Worm (Caenorhabditis elegans) whole organism, young adult: ENCODE measurements around the gene unc-119.

Experiments
- B0035.1 ChIP-seq: sonication (generic microtip); optimal IDR thresholded peaks from 2 replicates; lab custom pipeline; 2016; ENCODE audit warnings: missing genetic modification characterization, mild to moderate bottlenecking, missing compliant biosample characterization, missing genotype, missing genetic modification reagents
- F10E7.11 ChIP-seq: sonication (generic microtip); optimal IDR thresholded peaks from 2 replicates; lab custom pipeline; 2017; ENCODE audit warnings: mild to moderate bottlenecking, missing genetic modification characterization, moderate library complexity, missing compliant biosample characterization
- F33H1.4 ChIP-seq: fragments of 200-800 bp; sonication (Bioruptor generic); IDR thresholded peaks from 2 replicates; pipeline ENCODE4 v1.3.6; 2022; ENCODE audit warnings: missing genetic modification reagents, missing genetic modification characterization, missing compliant biosample characterization
- F39B2.1 ChIP-seq: fragments of 200-800 bp; sonication (Bioruptor generic); IDR thresholded peaks from 2 replicates; pipeline ENCODE4 v1.3.6; 2022; ENCODE audit warnings: missing genetic modification reagents, missing genetic modification characterization, missing compliant biosample characterization
- F55B11.4 ChIP-seq: sonication (generic microtip); optimal IDR thresholded peaks from 2 replicates; lab custom pipeline; 2016; ENCODE audit warnings: missing compliant biosample characterization, missing genetic modification characterization, borderline replicate concordance; ENCODE audit not compliant: insufficient read depth
- T07F8.4 ChIP-seq: sonication (generic microtip); optimal IDR thresholded peaks from 2 replicates; lab custom pipeline; 2016; ENCODE audit warnings: mild to moderate bottlenecking, missing genetic modification characterization, moderate library complexity, missing compliant biosample characterization
- Y79H2A.3 ChIP-seq: fragments of 200-800 bp; sonication (Bioruptor generic); conservative IDR thresholded peaks from 2 replicates; pipeline ENCODE4 v1.3.6; 2022; ENCODE audit warnings: missing genetic modification reagents, missing genetic modification characterization, missing compliant biosample characterization
- akir-1 ChIP-seq: fragments of 200-800 bp; sonication (Bioruptor generic); optimal IDR thresholded peaks from 2 replicates; lab custom pipeline; 2018; ENCODE audit warnings: mild to moderate bottlenecking, missing genetic modification characterization, moderate library complexity, missing compliant biosample characterization
- ama-1 ChIP-seq, 3 experiments: fragments of 150-350 bp in 1 of 3; sonication (generic microtip) in 2 of 3; optimal IDR thresholded peaks; 2 replicates each; lab custom pipeline; 2014 to 2018; ENCODE audit warnings: missing biosample characterization in 2 of 3, missing genetic modification characterization in 2 of 3, missing genetic modification reagents in 2 of 3
- attf-6 ChIP-seq: fragments of 200-800 bp; sonication (Bioruptor generic); IDR thresholded peaks from 2 replicates; pipeline ENCODE4 v1.3.6; 2022; ENCODE audit warnings: missing genetic modification reagents, missing genetic modification characterization, missing compliant biosample characterization
- bed-1 ChIP-seq: fragments of 200-800 bp; sonication (Bioruptor generic); IDR thresholded peaks from 2 replicates; pipeline ENCODE4 v1.3.6; 2022; ENCODE audit warnings: missing genetic modification reagents, missing genetic modification characterization, missing compliant biosample characterization
- ccch-3 ChIP-seq: fragments of 200-800 bp; sonication (Bioruptor generic); optimal IDR thresholded peaks from 2 replicates; lab custom pipeline; 2018; ENCODE audit warnings: mild to moderate bottlenecking, missing genetic modification characterization, missing compliant biosample characterization
- cebp-1 ChIP-seq, 2 experiments: fragments of 200-800 bp in 1 of 2; sonication (Bioruptor generic) in 1 of 2; sonication (generic microtip) in 1 of 2; IDR thresholded peaks in 1 of 2; optimal IDR thresholded peaks in 1 of 2; 2 replicates each; pipeline versions ENCODE4 v1.3.6 to Lab custom; 2017 to 2022; ENCODE audit warnings: missing compliant biosample characterization in 2 of 2, missing genetic modification characterization in 2 of 2, mild to moderate bottlenecking in 1 of 2, missing genetic modification reagents in 1 of 2, moderate library complexity in 1 of 2
- ceh-100 ChIP-seq: fragments of 200-800 bp; sonication (Bioruptor generic); IDR thresholded peaks from 2 replicates; pipeline ENCODE4 v1.3.6; 2022; ENCODE audit warnings: missing genetic modification reagents, missing genetic modification characterization, missing compliant biosample characterization
- chd-7 ChIP-seq: sonication (generic microtip); optimal IDR thresholded peaks from 2 replicates; lab custom pipeline; 2016; ENCODE audit warnings: mild to moderate bottlenecking, missing genetic modification characterization, moderate library complexity, missing compliant biosample characterization
- die-1 ChIP-seq: sonication (generic microtip); optimal IDR thresholded peaks from 2 replicates; lab custom pipeline; 2016; ENCODE audit warnings: missing genotype, mild to moderate bottlenecking, missing genetic modification characterization, missing compliant biosample characterization
- efl-1 ChIP-seq: fragments of 150-350 bp; optimal IDR thresholded peaks from 2 replicates; lab custom pipeline; 2014; ENCODE audit warnings: missing biosample characterization, missing genetic modification reagents, missing genetic modification characterization
- egrh-3 ChIP-seq: fragments of 200-800 bp; sonication (Bioruptor generic); IDR thresholded peaks from 2 replicates; pipeline ENCODE4 v1.3.6; 2022; ENCODE audit warnings: missing genetic modification reagents, missing genetic modification characterization, missing compliant biosample characterization
- ekl-4 ChIP-seq: fragments of 200-800 bp; sonication (Bioruptor generic); IDR thresholded peaks from 2 replicates; pipeline ENCODE4 v1.3.6; 2022; ENCODE audit warnings: missing genetic modification reagents, missing genetic modification characterization, missing compliant biosample characterization
- fkh-3 ChIP-seq: sonication (generic microtip); optimal IDR thresholded peaks from 2 replicates; lab custom pipeline; 2016; ENCODE audit warnings: mild to moderate bottlenecking, missing genetic modification characterization, missing compliant biosample characterization
- hlh-12 ChIP-seq: sonication (generic microtip); optimal IDR thresholded peaks from 2 replicates; lab custom pipeline; 2016; ENCODE audit warnings: missing genetic modification characterization, missing compliant biosample characterization
- hmg-1.2 ChIP-seq: fragments of 200-800 bp; sonication (Bioruptor generic); IDR thresholded peaks from 2 replicates; pipeline ENCODE4 v1.3.6; 2022; ENCODE audit warnings: missing genetic modification reagents, missing genetic modification characterization, missing compliant biosample characterization
- lag-1 ChIP-seq: fragments of 200-800 bp; sonication (Bioruptor generic); IDR thresholded peaks from 2 replicates; pipeline ENCODE4 v1.3.6; 2022; ENCODE audit warnings: missing genetic modification reagents, missing genetic modification characterization, missing compliant biosample characterization
- let-526 ChIP-seq: fragments of 200-800 bp; sonication (Bioruptor generic); IDR thresholded peaks from 2 replicates; pipeline ENCODE4 v1.3.6; 2022; ENCODE audit warnings: missing genetic modification reagents, missing genetic modification characterization, missing compliant biosample characterization
- let-607 ChIP-seq, 2 experiments: fragments of 200-800 bp in 1 of 2; sonication (Bioruptor generic) in 1 of 2; sonication (generic microtip) in 1 of 2; optimal IDR thresholded peaks; 2 replicates each; lab custom pipeline; 2016 to 2018; ENCODE audit warnings: mild to moderate bottlenecking in 2 of 2, missing compliant biosample characterization in 2 of 2, missing genetic modification characterization in 2 of 2, moderate library complexity in 2 of 2, missing genotype in 1 of 2
- lin-40 ChIP-seq: sonication (generic microtip); optimal IDR thresholded peaks from 2 replicates; lab custom pipeline; 2016; ENCODE audit warnings: missing genetic modification characterization, mild to moderate bottlenecking, missing compliant biosample characterization, missing genotype, missing genetic modification reagents
- lsl-1 ChIP-seq: fragments of 200-800 bp; sonication (Bioruptor generic); optimal IDR thresholded peaks from 2 replicates; lab custom pipeline; 2018; ENCODE audit warnings: mild to moderate bottlenecking, missing genetic modification characterization, moderate library complexity, missing compliant biosample characterization
- madf-10 ChIP-seq: sonication (generic microtip); optimal IDR thresholded peaks from 2 replicates; lab custom pipeline; 2016; ENCODE audit warnings: mild to moderate bottlenecking, missing genetic modification characterization, missing compliant biosample characterization
- madf-3 ChIP-seq: fragments of 200-800 bp; sonication (Bioruptor generic); IDR thresholded peaks from 2 replicates; pipeline ENCODE4 v1.3.6; 2022; ENCODE audit warnings: missing genetic modification reagents, missing genetic modification characterization, missing compliant biosample characterization
- madf-6 ChIP-seq: fragments of 200-800 bp; sonication (Bioruptor generic); IDR thresholded peaks from 2 replicates; pipeline ENCODE4 v1.3.6; 2022; ENCODE audit warnings: missing genetic modification reagents, missing genetic modification characterization, missing compliant biosample characterization
- nhr-80 ChIP-seq: sonication (generic microtip); optimal IDR thresholded peaks from 2 replicates; lab custom pipeline; 2016; ENCODE audit warnings: missing genetic modification characterization, missing compliant biosample characterization
- pbrm-1 ChIP-seq: fragments of 200-800 bp; sonication (Bioruptor generic); IDR thresholded peaks from 2 replicates; pipeline ENCODE4 v1.3.6; 2022; ENCODE audit warnings: missing genetic modification reagents, missing genetic modification characterization, missing compliant biosample characterization
- pha-4 ChIP-seq: fragments of 150-350 bp; sonication (generic microtip); optimal IDR thresholded peaks from 2 replicates; lab custom pipeline; 2014; ENCODE audit warnings: missing biosample characterization, missing genetic modification reagents, missing genetic modification characterization
- rec-8 ChIP-seq, 2 experiments: sonication (generic microtip); optimal IDR thresholded peaks; 2 replicates each; lab custom pipeline; 2016; ENCODE audit warnings: mild to moderate bottlenecking in 2 of 2, missing genetic modification characterization in 2 of 2, missing genetic modification reagents in 2 of 2, missing genotype in 2 of 2, missing biosample characterization in 1 of 2, missing compliant biosample characterization in 1 of 2, moderate library complexity in 1 of 2
- repo-1 ChIP-seq: sonication (generic microtip); optimal IDR thresholded peaks from 2 replicates; lab custom pipeline; 2017; ENCODE audit warnings: mild to moderate bottlenecking, missing genetic modification characterization, missing compliant biosample characterization
- rpc-1 ChIP-seq, 2 experiments: fragments of 150-350 bp in 1 of 2; sonication (generic microtip) in 1 of 2; optimal IDR thresholded peaks; 2 replicates each; lab custom pipeline; 2014 to 2018; ENCODE audit warnings: missing biosample characterization in 1 of 2, missing genetic modification characterization in 1 of 2, missing genetic modification reagents in 1 of 2, missing genotype in 1 of 2
- sdz-38 ChIP-seq: sonication (generic microtip); optimal IDR thresholded peaks from 2 replicates; lab custom pipeline; 2016; ENCODE audit warnings: missing genotype, missing genetic modification characterization, missing compliant biosample characterization
- sea-2 ChIP-seq: fragments of 200-800 bp; sonication (Bioruptor generic); IDR thresholded peaks from 2 replicates; pipeline ENCODE4 v1.3.6; 2022; ENCODE audit warnings: missing genetic modification characterization, missing compliant biosample characterization
- somi-1 ChIP-seq: fragments of 200-800 bp; sonication (Bioruptor generic); optimal IDR thresholded peaks from 2 replicates; lab custom pipeline; 2018; ENCODE audit warnings: mild to moderate bottlenecking, missing genetic modification characterization, missing compliant biosample characterization
- sptf-2 ChIP-seq: fragments of 200-800 bp; sonication (Bioruptor generic); optimal IDR thresholded peaks from 2 replicates; lab custom pipeline; 2018; ENCODE audit warnings: mild to moderate bottlenecking, missing genetic modification characterization, missing compliant biosample characterization
- xnd-1 ChIP-seq: sonication (generic microtip); optimal IDR thresholded peaks from 2 replicates; lab custom pipeline; 2016; ENCODE audit warnings: missing genotype, missing genetic modification reagents, missing genetic modification characterization, missing compliant biosample characterization
- zfh-2 ChIP-seq: fragments of 200-800 bp; sonication (Bioruptor generic); conservative IDR thresholded peaks from 2 replicates; pipeline ENCODE4 v1.3.6; 2022; ENCODE audit warnings: missing genetic modification reagents, missing genetic modification characterization, missing compliant biosample characterization
- zim-3 ChIP-seq: sonication (generic microtip); optimal IDR thresholded peaks from 2 replicates; lab custom pipeline; 2017; ENCODE audit warnings: mild to moderate bottlenecking, missing genetic modification characterization, moderate library complexity, missing compliant biosample characterization
- ztf-25 ChIP-seq: fragments of 200-800 bp; sonication (Bioruptor generic); IDR thresholded peaks from 2 replicates; pipeline ENCODE4 v1.3.6; 2022; ENCODE audit warnings: missing genetic modification reagents, missing genetic modification characterization, missing compliant biosample characterization
- ztf-28 ChIP-seq: fragments of 200-800 bp; sonication (Bioruptor generic); IDR thresholded peaks from 2 replicates; pipeline ENCODE4 v1.3.6; 2022; ENCODE audit warnings: missing genetic modification reagents, missing genetic modification characterization, missing compliant biosample characterization
- ztf-3 ChIP-seq: fragments of 200-800 bp; sonication (Bioruptor generic); optimal IDR thresholded peaks from 2 replicates; lab custom pipeline; 2018; ENCODE audit warnings: mild to moderate bottlenecking, missing genetic modification characterization, missing compliant biosample characterization

Gene unc-119

ce11 chrIII:10953160-10953559, 50.7 kb downstream of the unc-119 start, which contains the start of gene zig-5:
zig-5 (minus strand) TSS chrIII:10953508.
- TF ChIP-seq ceh-100 (GFP tag; lab: Robert Waterston, UW), result no peak
- TF ChIP-seq rec-8 (tag; optimal IDR thresholded peaks at IDR 0.05; lab: Kevin White, UChicago), result no peak
- TF ChIP-seq akir-1, result no peak
- no peak for TF ChIP-seq zim-3
- no peak for TF ChIP-seq F33H1.4
- TF ChIP-seq hmg-1.2 (GFP tag; lab: Robert Waterston, UW), result no peak
- TF ChIP-seq ama-1 (optimal IDR thresholded peaks at IDR 0.05; lab: Kevin White, UChicago), result no peak
- TF ChIP-seq ama-1 (GFP tag; optimal IDR thresholded peaks at IDR 0.05; lab: Kevin White, UChicago), result no peak
- TF ChIP-seq egrh-3 (GFP tag; lab: Robert Waterston, UW), result no peak
- no peak for TF ChIP-seq attf-6 (GFP tag; lab: Robert Waterston, UW)
- TF ChIP-seq efl-1 (GFP tag; lab: Kevin White, UChicago), result no peak
- no peak for TF ChIP-seq T07F8.4
- no peak for TF ChIP-seq lin-40
- TF ChIP-seq repo-1 (tag; lab: Kevin White, UChicago), result no peak

- TF ChIP-seq let-526 (GFP tag; lab: Robert Waterston, UW), result no peak
- no peak for TF ChIP-seq bed-1
- 0 out of 2 replicates have a peak, but pooled peaks have one; percentile 20 for TF ChIP-seq madf-6 (GFP tag; lab: Robert Waterston, UW)
- TF ChIP-seq efl-1 (GFP tag; lab: Kevin White, UChicago), result no peak
- no peak for TF ChIP-seq somi-1 (GFP tag; lab: Kevin White, UChicago)
- no peak for TF ChIP-seq F55B11.4 (tag; lab: Kevin White, UChicago)
- no peak for TF ChIP-seq hlh-12 (tag; lab: Kevin White, UChicago)
- no peak for TF ChIP-seq cebp-1 (GFP tag; IDR thresholded peaks at IDR 0.05; lab: Robert Waterston, UW)
- no peak for TF ChIP-seq cebp-1 (tag; optimal IDR thresholded peaks at IDR 0.05; lab: Kevin White, UChicago)
- no peak for TF ChIP-seq sea-2
- TF ChIP-seq die-1 (tag; lab: Kevin White, UChicago), result no peak
- no peak for TF ChIP-seq ccch-3 (GFP tag; lab: Kevin White, UChicago)
- TF ChIP-seq lsl-1 (GFP tag; lab: Kevin White, UChicago), result peak; percentile 15
- no peak for TF ChIP-seq pbrm-1 (GFP tag; lab: Robert Waterston, UW)
- TF ChIP-seq F10E7.11, result no peak
- TF ChIP-seq fkh-3, result no peak
- TF ChIP-seq Y79H2A.3, result no peak
- TF ChIP-seq chd-7 (tag; lab: Kevin White, UChicago), result no peak
- TF ChIP-seq B0035.1 (tag; lab: Kevin White, UChicago), result no peak
- TF ChIP-seq sdz-38 (tag; lab: Kevin White, UChicago), result no peak
- TF ChIP-seq T07F8.4, result no peak
- no peak for TF ChIP-seq let-607 (tag; optimal IDR thresholded peaks at IDR 0.05; lab: Kevin White, UChicago)
- TF ChIP-seq hmg-1.2 (GFP tag; lab: Robert Waterston, UW), result peak; percentile 17; the same call in 1 of the 2 replicates
- TF ChIP-seq madf-3, result no peak
- TF ChIP-seq ztf-25 (GFP tag; lab: Robert Waterston, UW), result no peak
- no peak for TF ChIP-seq ztf-28 (GFP tag; lab: Robert Waterston, UW)
- no peak for TF ChIP-seq rpc-1 (optimal IDR thresholded peaks at IDR 0.05; lab: Kevin White, UChicago)
- peak; percentile 5 for TF ChIP-seq rpc-1 (tag; optimal IDR thresholded peaks at IDR 0.05; lab: Kevin White, UChicago)
- no peak for TF ChIP-seq ztf-3 (GFP tag; lab: Kevin White, UChicago)
- no peak for TF ChIP-seq lag-1 (GFP tag; lab: Robert Waterston, UW)
- TF ChIP-seq ekl-4 (GFP tag; lab: Robert Waterston, UW), result no peak
- TF ChIP-seq sptf-2 (GFP tag; lab: Kevin White, UChicago), result no peak
- no peak for TF ChIP-seq nhr-80 (tag; lab: Kevin White, UChicago)
- no peak for TF ChIP-seq pha-4 (tag; lab: Kevin White, UChicago)
- TF ChIP-seq F39B2.1, result no peak
- TF ChIP-seq zfh-2, result no peak
- TF ChIP-seq lin-40, result no peak
- no peak for TF ChIP-seq xnd-1
- no peak for TF ChIP-seq madf-10
- no peak for TF ChIP-seq ama-1 (optimal IDR thresholded peaks at IDR 0.05; lab: Kevin White, UChicago)
- TF ChIP-seq ama-1 (GFP tag; optimal IDR thresholded peaks at IDR 0.05; lab: Kevin White, UChicago), result no peak
These were observed 54.8 kb downstream of the unc-119 start for ce11 chrIII:10957236-10957635.
